Worm (Caenorhabditis elegans): ENCODE data around the gene Y71H2AM.3.

DNA sequence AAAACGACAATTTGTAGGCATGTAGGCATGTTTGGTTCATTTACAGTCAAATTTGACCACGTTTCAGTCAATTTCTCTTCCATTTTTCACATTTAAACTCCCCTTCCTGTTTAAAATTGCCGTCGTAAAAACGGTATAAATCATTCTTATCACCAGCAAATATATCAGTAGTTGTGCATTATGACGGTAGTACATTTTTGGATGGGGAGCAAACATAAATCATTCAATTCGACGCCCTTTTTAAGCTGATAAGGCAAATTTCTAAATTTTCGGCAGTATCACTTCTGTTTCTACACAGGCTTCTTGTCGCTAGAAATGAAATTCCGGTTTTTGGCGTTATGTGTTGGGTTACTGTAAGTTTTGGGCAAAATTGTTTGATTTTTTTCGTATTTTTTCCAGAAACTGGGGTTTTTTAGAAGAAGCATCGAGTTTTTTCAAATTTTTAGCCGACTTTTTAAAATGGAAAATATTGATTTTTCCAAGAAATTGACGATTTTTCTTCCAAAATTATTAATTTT, 36.7 kb downstream of the Y71H2AM.3 start, which contains the start of gene H34I24.2:
- no peak for TF ChIP-seq him-1 (tag; optimal IDR thresholded peaks at IDR 0.05)
- TF ChIP-seq dao-5 (tag; optimal IDR thresholded peaks at IDR 0.05), result no peak
- TF ChIP-seq W03F9.2 (tag; optimal IDR thresholded peaks at IDR 0.05), result no peak
